Fruit fly (Drosophila melanogaster): ENCODE data around the gene CG12594.
A peak's percentile ranks its signal among the peaks of the same experiment; 100 is the strongest.

Gene CG12594

DNA sequence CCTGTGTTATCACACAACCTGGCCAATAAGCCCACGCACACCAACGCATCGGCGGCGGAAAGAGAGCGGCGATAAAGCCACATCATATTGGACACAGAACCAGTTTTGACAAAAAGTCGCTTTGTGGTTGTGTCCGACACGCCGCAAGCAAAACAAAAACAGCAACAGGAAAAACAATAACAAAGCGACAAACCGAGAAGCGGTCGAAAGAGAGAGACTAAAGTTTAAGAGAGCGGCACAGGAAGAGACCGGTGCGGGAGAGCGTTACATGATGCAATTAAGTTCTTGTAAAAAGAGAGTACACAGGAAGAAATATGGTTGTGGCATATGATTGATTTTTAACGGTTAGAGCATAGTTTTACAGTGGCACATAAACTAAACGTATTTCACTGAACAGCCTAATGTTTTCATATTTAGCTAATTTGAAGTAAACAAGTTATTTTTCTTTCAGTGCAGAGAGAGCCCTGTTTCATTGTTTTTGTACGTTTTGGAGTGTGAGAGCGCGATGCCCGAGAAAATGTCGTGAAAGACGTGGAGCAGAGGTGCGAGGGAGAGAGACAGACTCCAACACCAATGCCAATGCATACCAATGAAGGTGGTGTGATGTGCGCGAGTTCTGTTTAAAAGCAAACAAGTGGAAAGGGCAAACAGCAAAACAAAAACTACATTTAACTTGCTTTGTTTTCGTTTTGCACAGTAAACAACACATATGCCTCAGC is 39.3 kb downstream of the CG12594 start:
- TF ChIP-seq Myc (optimal IDR thresholded peaks at IDR 0.05) (no peak), tai (GFP tag; optimal IDR thresholded peaks at IDR 0.05) (peak; percentile 99), fru (GFP tag; optimal IDR thresholded peaks at IDR 0.05) (peak; percentile 100), sv (GFP tag; optimal IDR thresholded peaks at IDR 0.05) (peak; percentile 100), Dif (GFP tag; optimal IDR thresholded peaks at IDR 0.05; ENCODE audit: partially characterized antibody) (peak; percentile 30), ey (GFP tag; optimal IDR thresholded peaks at IDR 0.05) (peak; percentile 100), N (GFP tag; optimal IDR thresholded peaks at IDR 0.05) (no peak), Dfd (GFP tag; optimal IDR thresholded peaks at IDR 0.05) (peak; percentile 97), Rel (GFP tag; optimal IDR thresholded peaks at IDR 0.05) (peak; percentile 99), Rel (tag; optimal IDR thresholded peaks at IDR 0.05) (peak; percentile 96), dmrt93B (GFP tag; optimal IDR thresholded peaks at IDR 0.05) (peak; percentile 99), Abd-B (GFP tag; optimal IDR thresholded peaks at IDR 0.05) (no peak), pan (optimal IDR thresholded peaks at IDR 0.05) (no peak), Mio (GFP tag; optimal IDR thresholded peaks at IDR 0.05) (peak; percentile 97), Jra (GFP tag; optimal IDR thresholded peaks at IDR 0.05) (peak; percentile 99), CrebA (GFP tag; optimal IDR thresholded peaks at IDR 0.05; ENCODE audit: borderline replicate concordance) (peak; percentile 98), Vsx2 (GFP tag; optimal IDR thresholded peaks at IDR 0.05; ENCODE audit: partially characterized antibody) (peak; percentile 28), GATAd (GFP tag; optimal IDR thresholded peaks at IDR 0.05) (peak; percentile 99), Sp1 (GFP tag; optimal IDR thresholded peaks at IDR 0.05) (peak; percentile 100), brk (GFP tag; optimal IDR thresholded peaks at IDR 0.05) (peak; percentile 99), lola (GFP tag; optimal IDR thresholded peaks at IDR 0.05) (no peak), dsf (GFP tag; optimal IDR thresholded peaks at IDR 0.05; ENCODE audit: borderline replicate concordance) (peak; percentile 99), foxo (GFP tag; optimal IDR thresholded peaks at IDR 0.05) (peak; percentile 99 to 100), CG32264 (GFP tag; optimal IDR thresholded peaks at IDR 0.05) (peak; percentile 100), sage (GFP tag; optimal IDR thresholded peaks at IDR 0.05) (peak; percentile 99), HLH106 (tag; optimal IDR thresholded peaks at IDR 0.05) (peak; percentile 100), Hnf4 (GFP tag; optimal IDR thresholded peaks at IDR 0.05) (peak; percentile 100), OdsH (GFP tag; optimal IDR thresholded peaks at IDR 0.05) (peak; percentile 100), Hr78 (GFP tag; optimal IDR thresholded peaks at IDR 0.05) (peak; percentile 20), jim (GFP tag; optimal IDR thresholded peaks at IDR 0.05) (peak; percentile 79), rgr (GFP tag; optimal IDR thresholded peaks at IDR 0.05) (peak; percentile 100), dl (GFP tag; optimal IDR thresholded peaks at IDR 0.05; ENCODE audit: insufficient read depth in 1 of 2, partially characterized antibody in 2 of 2) (peak; percentile 53 to 82), CG9705 (GFP tag; optimal IDR thresholded peaks at IDR 0.05) (peak; percentile 100), Hr83 (GFP tag; optimal IDR thresholded peaks at IDR 0.05; ENCODE audit: poor library complexity, severe bottlenecking) (peak; percentile 99), usp (GFP tag; optimal IDR thresholded peaks at IDR 0.05) (no peak), woc (GFP tag; optimal IDR thresholded peaks at IDR 0.05) (peak; percentile 100), psq (GFP tag; optimal IDR thresholded peaks at IDR 0.05) (peak; percentile 100), br (GFP tag; optimal IDR thresholded peaks at IDR 0.05) (peak; percentile 100), h (GFP tag; optimal IDR thresholded peaks at IDR 0.05) (peak; percentile 100)

- TF ChIP-seq foxo (GFP tag; optimal IDR thresholded peaks at IDR 0.05) = no peak
- TF ChIP-seq rgr (GFP tag; optimal IDR thresholded peaks at IDR 0.05) = peak; percentile 85
- TF ChIP-seq Rel (GFP tag; optimal IDR thresholded peaks at IDR 0.05) = no peak
- TF ChIP-seq Rel (tag; optimal IDR thresholded peaks at IDR 0.05) = peak; percentile 36
- no peak for TF ChIP-seq Hr83 (GFP tag; optimal IDR thresholded peaks at IDR 0.05; ENCODE audit: poor library complexity, severe bottlenecking)
Observed at dm6 chr3R:11761718-11762117, 40.2 kb downstream of the CG12594 start.

Measured in whole organism, wandering third instar larva.